Worm (Caenorhabditis elegans): ENCODE results near the gene nfya-1.

- no peak for TF ChIP-seq zip-5 (tag; optimal IDR thresholded peaks at IDR 0.05)
- TF ChIP-seq unc-55 (GFP tag; optimal IDR thresholded peaks at IDR 0.05) = no peak
- TF ChIP-seq sox-4 (tag; optimal IDR thresholded peaks at IDR 0.05) = no peak
- TF ChIP-seq tbx-2 (tag; optimal IDR thresholded peaks at IDR 0.05) = no peak
- TF ChIP-seq hlh-30 (tag; optimal IDR thresholded peaks at IDR 0.05; ENCODE audit: insufficient read depth) = no peak
- TF ChIP-seq unc-3 (GFP tag; conservative IDR thresholded peaks at IDR 0.05) = no peak
- no peak for TF ChIP-seq unc-3 (tag; optimal IDR thresholded peaks at IDR 0.05)
- TF ChIP-seq rnt-1 (tag; optimal IDR thresholded peaks at IDR 0.05) = no peak
- TF ChIP-seq ceh-19 (GFP tag; optimal IDR thresholded peaks at IDR 0.05) = no peak
- TF ChIP-seq ztf-16 (tag; optimal IDR thresholded peaks at IDR 0.05) = no peak
- no peak for TF ChIP-seq hlh-15 (tag; optimal IDR thresholded peaks at IDR 0.05)
- no peak for TF ChIP-seq fkh-6 (tag; optimal IDR thresholded peaks at IDR 0.05)
Observed at ce11 chrX:11963659-11964058, 17.0 kb upstream of the nfya-1 start.

All from whole organism, late embryonic.